Fruit fly (Drosophila melanogaster): ENCODE results near the gene Rad60.
A peak's percentile ranks its signal among the peaks of the same experiment; 100 is the strongest.

- peak; percentile 31 for TF ChIP-seq CG9948 (tag; optimal IDR thresholded peaks at IDR 0.05)
- TF ChIP-seq CG8159 (tag; optimal IDR thresholded peaks at IDR 0.05) = peak; percentile 61
- no peak for TF ChIP-seq CG32121 (GFP tag; IDR thresholded peaks at IDR 0.05)
- peak; percentile 13 for TF ChIP-seq CG8301 (tag; optimal IDR thresholded peaks at IDR 0.05)
- peak; percentile 24 for TF ChIP-seq Snoo (tag; optimal IDR thresholded peaks at IDR 0.05)
- peak; percentile 49 for TF ChIP-seq Pif1A (GFP tag; optimal IDR thresholded peaks at IDR 0.05)
Observed at dm6 chr3R:23211745-23212254, 39.5 kb downstream of the Rad60 start.
